Worm (Caenorhabditis elegans) whole organism, L4/young adult: ENCODE results near the gene ent-7.

Source experiments
- W03F9.2 ChIP-seq: fragments of 150-350 bp; optimal IDR thresholded peaks from 2 replicates; lab custom pipeline; 2014; ENCODE audit warnings: missing biosample characterization, missing genetic modification characterization
- dao-5 ChIP-seq: sonication (generic microtip); optimal IDR thresholded peaks from 2 replicates; lab custom pipeline; 2016; ENCODE audit warnings: missing genotype, missing genetic modification characterization, moderate library complexity, missing compliant biosample characterization
- him-1 ChIP-seq: sonication (generic microtip); optimal IDR thresholded peaks from 2 replicates; lab custom pipeline; 2016; ENCODE audit warnings: missing genotype, missing genetic modification reagents, missing genetic modification characterization, missing compliant biosample characterization

DNA sequence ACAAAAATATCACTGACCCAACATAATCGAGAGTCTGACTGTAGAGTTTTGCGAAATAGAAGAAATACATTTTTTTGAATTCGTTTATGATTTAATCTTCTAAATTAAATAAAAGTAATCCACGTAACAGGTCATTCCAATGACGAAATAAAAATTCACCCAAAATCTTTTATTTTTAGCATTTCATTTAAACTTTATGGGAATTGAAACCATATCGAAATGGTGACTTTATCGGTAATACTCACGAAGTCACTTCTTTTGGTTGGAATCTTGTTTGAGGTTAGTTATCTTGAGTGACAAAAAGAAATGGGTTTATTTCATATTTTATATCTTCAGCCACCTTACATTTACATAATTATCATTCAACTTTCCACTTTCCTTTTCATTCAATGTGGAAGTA is 44.4 kb upstream of the ent-7 start, which contains the start of the genes C47E12.12 and C47E12.10:
- TF ChIP-seq dao-5 (no peak), him-1 (tag; lab: Kevin White, UChicago) (no peak), W03F9.2 (no peak)
